Fruit fly (Drosophila melanogaster): ENCODE data around the gene Art4.

Art4 gene

DNA sequence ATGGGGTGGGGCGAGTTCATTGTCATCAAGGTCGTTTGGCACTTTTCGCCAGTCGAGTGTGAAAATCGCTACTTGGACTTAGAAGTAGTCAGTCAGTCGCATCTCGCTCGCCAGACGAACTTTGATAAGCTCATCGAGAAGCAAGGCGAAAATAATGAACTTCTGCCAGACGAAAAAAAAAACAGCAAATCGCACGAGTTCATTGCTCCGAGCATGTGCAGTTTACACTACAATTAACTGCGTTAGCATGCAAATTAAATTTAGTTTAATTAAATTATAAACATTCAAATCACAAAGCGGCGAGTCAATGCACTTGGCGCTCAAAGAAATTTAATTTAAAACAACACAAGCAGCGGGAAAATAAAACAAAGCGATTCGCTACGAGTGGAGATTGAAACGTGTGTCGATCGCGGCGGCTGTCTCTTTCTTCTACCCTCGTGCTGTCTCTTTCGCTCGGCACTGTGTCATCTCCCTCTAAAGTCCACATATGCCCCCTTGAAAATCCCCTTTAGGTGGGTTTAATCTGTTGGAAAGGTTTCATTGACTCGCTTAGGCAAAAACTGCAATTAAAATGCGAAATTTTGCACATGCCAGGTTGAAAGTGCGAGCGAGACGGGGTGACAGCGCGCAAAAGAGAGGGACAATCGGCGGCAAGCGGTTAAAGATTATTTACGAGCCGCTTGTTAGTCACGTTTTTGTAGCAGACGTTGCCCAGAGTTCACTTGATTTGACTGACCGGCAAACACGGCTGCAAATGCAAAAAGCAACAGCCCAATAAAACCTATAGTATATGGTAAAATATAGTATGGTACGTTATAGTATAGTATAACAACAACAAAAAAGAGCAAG lies 16.8 kb downstream of the Art4 start:
- TF ChIP-seq Myc (optimal IDR thresholded peaks at IDR 0.05) (no peak), ttk (optimal IDR thresholded peaks at IDR 0.05) (no peak)

DNA sequence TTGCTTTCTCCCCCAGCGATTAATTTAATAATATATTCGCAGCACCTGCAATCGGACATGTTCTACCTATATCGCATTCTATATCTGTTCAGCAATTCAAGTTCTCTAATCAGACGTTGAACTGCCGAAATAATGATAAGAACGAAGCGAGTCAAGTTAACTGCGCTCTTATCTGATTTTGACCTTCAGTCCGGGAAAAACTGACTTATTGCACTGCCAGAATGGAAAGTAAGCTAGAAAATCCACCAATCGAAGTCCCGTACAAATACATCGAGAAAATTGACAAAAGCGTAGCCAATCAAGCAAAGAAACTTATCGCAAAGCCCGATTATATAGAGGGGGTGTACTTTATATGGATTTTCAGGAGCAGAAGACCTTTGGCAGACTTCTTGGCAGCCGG lies 17.6 kb downstream of the Art4 start:
- TF ChIP-seq h (optimal IDR thresholded peaks at IDR 0.05) (no peak), Sin3A (optimal IDR thresholded peaks at IDR 0.05) (no peak), psq (optimal IDR thresholded peaks at IDR 0.05) (no peak), insv (optimal IDR thresholded peaks at IDR 0.05) (no peak), ttk (optimal IDR thresholded peaks at IDR 0.05) (no peak)

DNA sequence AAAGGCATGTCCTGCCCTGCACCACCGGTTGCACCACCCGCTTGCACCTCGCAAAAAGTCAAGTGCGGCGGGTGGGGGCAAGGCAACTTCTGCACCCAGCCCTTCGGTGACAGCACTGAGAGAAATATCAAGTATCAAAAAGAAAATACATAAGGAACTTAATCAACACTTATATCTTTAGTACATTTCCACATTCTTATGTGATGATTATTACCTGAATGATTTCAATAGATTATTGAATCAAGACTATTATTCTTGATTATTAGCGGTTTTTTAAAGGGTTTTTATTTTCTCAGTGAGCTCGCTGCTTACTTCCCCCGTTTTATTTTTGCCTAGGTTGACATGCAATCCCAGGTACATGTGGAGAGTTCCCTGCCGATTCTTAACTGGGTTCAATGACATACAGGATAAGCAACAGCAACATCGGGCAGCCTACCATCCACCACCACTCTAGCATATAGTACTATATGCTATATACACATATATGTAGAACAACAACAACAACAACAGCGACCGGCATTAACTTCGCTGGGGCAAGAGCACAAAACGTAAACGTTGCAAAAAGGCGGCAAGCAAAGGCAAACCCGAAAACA lies 19.7 kb downstream of the Art4 start:
- TF ChIP-seq ttk (optimal IDR thresholded peaks at IDR 0.05): no peak
- TF ChIP-seq h (optimal IDR thresholded peaks at IDR 0.05): no peak
- TF ChIP-seq Sin3A (optimal IDR thresholded peaks at IDR 0.05): no peak
- TF ChIP-seq insv (optimal IDR thresholded peaks at IDR 0.05): no peak
- no peak for TF ChIP-seq psq (optimal IDR thresholded peaks at IDR 0.05)
- no peak for TF ChIP-seq Myc (optimal IDR thresholded peaks at IDR 0.05)

DNA sequence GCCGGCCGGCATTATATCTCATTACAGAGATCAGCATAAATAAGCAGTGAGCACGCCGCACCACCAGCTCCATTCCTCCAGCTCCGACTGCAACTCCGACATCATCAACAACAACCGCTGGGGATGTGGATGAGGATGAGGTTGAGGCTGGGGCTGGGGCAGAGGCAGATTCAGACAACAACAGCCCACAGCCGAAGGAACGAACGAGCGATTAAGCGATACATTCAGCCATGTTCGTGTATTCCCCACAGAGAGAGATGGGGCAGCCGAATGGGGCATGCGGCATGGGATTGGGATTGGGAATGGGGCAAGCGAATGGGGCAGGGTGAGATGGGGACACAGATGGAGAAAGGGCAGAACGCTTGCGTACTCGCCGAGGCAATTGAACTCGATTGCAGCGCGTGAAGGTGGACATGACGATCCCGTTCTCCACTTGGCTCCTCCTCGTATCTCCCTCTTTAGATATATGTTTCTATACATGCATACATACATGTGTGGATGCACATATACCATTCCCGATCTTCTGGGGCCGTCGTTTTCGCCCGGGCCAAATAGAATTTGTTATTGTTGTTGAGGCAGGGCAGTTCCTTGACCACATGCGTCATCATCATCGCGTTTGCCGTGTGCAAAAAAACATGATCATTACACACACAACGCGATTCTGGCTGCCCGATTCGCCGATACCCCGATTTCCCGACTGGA lies 21.1 kb downstream of the Art4 start:
- TF ChIP-seq psq (optimal IDR thresholded peaks at IDR 0.05) (no peak), Sin3A (optimal IDR thresholded peaks at IDR 0.05) (no peak), h (optimal IDR thresholded peaks at IDR 0.05) (no peak), ttk (optimal IDR thresholded peaks at IDR 0.05) (no peak), insv (optimal IDR thresholded peaks at IDR 0.05) (no peak), Myc (optimal IDR thresholded peaks at IDR 0.05) (no peak)

DNA sequence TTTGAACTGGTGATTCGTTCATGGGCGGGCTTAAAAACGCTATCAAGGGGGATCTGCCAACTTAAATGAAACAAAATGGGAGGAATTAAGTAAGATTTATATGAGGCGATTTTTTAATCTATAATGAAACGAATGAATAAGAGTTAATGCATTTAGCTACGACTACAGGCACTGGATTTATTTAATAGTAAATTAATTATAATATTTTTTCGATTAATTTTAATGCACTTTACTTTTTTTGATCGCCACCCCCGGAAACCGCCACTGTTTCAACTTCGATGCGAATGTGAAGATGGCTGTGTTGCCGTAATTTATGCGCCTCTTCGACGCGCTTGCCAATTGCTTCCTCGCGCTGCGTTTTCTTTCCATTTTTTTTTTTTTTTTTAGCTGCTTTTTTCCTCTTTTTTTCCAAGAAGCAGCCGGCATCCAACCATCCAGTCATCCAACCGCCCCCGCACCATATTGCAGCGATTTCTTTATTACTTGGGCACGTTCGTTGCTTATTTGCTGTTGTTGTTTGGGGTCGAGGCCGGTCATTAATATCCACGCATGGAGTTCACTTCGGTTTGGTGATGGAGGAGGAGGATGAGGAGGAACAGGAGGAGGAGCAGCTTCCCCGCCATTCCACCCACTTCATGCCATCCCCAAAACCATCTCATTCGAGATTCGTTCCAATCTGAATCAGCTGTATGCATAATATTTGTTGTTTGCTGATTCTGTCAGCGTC lies 22.5 kb downstream of the Art4 start:
- TF ChIP-seq insv (optimal IDR thresholded peaks at IDR 0.05): no peak
- no peak for TF ChIP-seq Myc (optimal IDR thresholded peaks at IDR 0.05)
- no peak for TF ChIP-seq Sin3A (optimal IDR thresholded peaks at IDR 0.05)
- TF ChIP-seq psq (optimal IDR thresholded peaks at IDR 0.05): no peak
- TF ChIP-seq ttk (optimal IDR thresholded peaks at IDR 0.05): no peak
- no peak for TF ChIP-seq h (optimal IDR thresholded peaks at IDR 0.05)

DNA sequence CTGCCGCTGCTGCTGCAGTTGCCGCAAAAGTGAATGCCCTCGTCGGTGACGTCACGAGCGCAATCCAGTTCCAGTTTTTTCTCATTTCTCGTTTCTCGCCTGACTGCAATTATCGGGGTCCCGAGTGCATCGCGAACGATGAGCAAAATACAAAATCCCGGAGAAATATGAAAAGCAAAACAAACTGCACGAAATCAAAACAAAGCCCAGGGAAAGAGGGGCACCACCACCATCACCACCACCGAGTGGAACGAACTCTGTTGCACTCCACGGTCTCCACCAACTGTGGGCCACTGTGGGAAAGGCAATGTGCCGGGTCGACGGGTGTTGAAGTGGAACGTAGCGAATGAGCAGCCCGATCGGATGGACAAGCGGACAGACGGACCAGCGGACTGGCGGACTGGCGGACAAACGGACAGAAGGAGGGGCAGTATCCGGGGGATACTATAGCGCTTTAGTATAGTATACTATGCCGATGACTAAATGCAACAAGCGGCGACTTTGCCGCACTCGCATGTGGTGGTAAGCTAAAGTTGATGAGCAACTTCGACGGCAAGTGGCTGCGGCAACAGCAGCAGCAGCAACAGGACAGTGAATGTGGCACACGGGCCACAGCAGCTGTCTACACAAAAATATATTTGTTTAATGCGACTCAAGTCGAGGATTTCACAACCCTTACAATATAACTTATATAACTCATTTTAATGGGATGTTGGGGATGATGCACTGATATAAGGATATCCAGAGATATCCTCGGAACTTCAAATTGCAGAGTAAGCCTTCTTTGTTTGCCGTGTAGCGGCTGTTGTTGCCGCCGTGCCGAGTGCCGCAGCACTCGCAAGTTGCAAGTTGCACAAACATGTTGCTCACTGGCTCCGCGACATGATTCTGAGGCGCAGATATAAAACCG lies 24.4 kb downstream of the Art4 start:
- TF ChIP-seq Myc (optimal IDR thresholded peaks at IDR 0.05) (no peak), ttk (optimal IDR thresholded peaks at IDR 0.05) (no peak), psq (optimal IDR thresholded peaks at IDR 0.05) (no peak), Sin3A (optimal IDR thresholded peaks at IDR 0.05) (no peak), h (optimal IDR thresholded peaks at IDR 0.05) (no peak), insv (optimal IDR thresholded peaks at IDR 0.05) (no peak)

DNA sequence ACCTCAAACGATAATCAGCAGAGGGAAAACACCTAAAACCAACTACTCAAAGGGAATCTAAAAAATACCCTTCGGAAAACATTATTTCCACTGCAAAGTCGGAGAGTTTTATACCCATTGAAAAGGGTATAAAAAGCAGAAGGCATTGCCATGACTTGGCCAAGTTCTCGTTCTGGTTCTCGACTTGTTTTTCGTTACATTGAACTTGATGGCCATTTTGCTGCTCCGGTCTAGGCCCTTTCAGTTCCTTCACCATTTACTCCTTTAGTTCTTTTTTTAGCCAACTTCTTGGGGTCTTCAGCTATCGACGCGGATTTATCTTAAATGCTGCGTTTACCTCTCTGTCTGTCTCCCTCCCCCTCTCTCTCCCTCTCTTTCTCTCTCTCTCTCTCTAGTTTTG lies 25.9 kb downstream of the Art4 start:
- TF ChIP-seq Sin3A (optimal IDR thresholded peaks at IDR 0.05): no peak
- no peak for TF ChIP-seq Myc (optimal IDR thresholded peaks at IDR 0.05)
- no peak for TF ChIP-seq ttk (optimal IDR thresholded peaks at IDR 0.05)
- no peak for TF ChIP-seq psq (optimal IDR thresholded peaks at IDR 0.05)
- no peak for TF ChIP-seq h (optimal IDR thresholded peaks at IDR 0.05)
- no peak for TF ChIP-seq insv (optimal IDR thresholded peaks at IDR 0.05)

DNA sequence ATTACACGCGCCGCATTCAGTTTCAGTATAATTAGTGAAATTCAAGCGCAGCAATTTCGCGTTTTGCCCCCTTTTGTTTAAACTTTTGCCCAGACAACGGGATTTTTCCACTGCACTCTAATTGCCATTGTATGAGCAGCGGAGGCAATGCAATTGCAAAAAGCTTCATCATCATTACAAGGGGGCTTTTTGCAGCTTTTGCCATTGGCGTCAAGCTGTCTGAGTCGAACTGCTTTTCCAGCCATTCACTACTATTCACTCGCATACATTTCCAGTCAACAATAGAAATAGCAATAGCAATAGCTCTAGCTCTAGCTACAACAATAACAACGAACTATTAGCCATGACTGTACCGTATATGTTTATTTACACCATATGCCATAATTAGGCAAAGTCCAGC lies 28.7 kb downstream of the Art4 start:
- no peak for TF ChIP-seq psq (optimal IDR thresholded peaks at IDR 0.05)
- no peak for TF ChIP-seq h (optimal IDR thresholded peaks at IDR 0.05)
- no peak for TF ChIP-seq insv (optimal IDR thresholded peaks at IDR 0.05)
- no peak for TF ChIP-seq Myc (optimal IDR thresholded peaks at IDR 0.05)
- no peak for TF ChIP-seq Sin3A (optimal IDR thresholded peaks at IDR 0.05)
- no peak for TF ChIP-seq ttk (optimal IDR thresholded peaks at IDR 0.05)

DNA sequence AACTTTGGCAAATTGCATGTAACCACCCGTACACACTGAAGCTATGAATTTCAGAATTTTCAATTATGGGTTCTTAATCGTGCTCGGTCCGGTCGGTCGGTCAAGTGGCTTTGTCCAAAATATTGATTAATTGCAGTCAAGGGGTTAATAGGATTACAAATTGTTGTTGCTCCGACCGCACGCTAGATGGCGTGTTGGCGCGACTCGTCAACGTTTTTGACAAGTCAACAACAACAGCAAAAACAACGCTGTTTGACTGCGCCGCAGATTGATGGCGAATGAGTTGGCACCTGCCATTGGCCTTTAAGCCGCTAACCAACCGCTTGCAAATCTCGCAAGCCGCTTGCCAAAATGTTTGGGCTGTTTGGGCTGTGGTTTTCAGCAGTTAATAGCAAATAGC lies 29.1 kb downstream of the Art4 start:
- no peak for TF ChIP-seq ttk (optimal IDR thresholded peaks at IDR 0.05)

DNA sequence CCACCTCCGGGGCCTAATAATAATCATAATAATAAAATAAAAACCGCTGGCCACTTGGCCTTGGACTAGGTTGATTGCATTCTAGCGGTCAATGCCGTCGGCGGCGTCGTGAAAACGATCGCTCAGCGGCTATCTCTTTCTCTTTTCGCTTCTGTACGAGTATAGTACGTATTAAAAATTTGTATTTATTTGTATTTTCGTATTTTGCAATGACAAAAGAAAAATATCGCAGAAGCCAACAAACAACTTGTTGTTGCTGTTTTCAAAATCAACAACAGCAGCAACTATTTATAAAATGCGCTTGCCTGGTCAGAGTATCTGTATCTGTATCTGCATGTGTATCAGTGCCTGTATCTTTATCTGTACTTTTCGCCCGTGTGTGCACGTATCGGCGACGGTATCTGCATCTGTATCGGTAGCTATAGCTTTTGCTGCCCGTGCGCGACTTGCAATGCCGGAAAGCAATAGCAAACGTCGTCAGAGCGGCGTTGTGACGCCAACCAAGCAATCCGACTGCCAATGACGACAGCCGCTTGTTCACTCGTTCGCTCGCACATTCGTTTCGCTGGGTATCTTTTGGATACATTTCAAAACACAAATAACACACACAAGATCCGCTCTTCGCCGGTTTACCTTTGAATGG lies 31.1 kb downstream of the Art4 start:
- TF ChIP-seq h (optimal IDR thresholded peaks at IDR 0.05): no peak
- TF ChIP-seq Sin3A (optimal IDR thresholded peaks at IDR 0.05): no peak
- no peak for TF ChIP-seq psq (optimal IDR thresholded peaks at IDR 0.05)
- TF ChIP-seq ttk (optimal IDR thresholded peaks at IDR 0.05): no peak
- TF ChIP-seq Myc (optimal IDR thresholded peaks at IDR 0.05): no peak
- no peak for TF ChIP-seq insv (optimal IDR thresholded peaks at IDR 0.05)

Measured in Kc167 (cell line).